In the genomic region with DNA sequence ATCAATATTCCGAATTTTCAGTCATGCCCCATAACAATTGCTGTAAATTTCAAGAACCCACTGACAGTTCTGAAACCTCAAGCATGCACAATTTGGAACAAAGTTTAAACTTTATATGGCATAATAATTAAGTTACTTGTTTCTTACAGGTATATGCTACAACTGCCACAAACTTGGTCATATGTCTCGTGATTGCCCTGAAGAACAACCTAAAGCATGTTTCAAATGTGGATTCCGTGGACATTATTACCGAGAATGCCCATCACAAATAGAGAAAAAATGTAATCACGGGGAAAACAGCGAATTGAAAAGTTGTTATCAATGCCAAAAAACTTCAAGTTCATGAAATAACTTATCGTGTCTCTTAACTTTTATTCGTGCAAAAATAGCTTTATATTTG, we compare ENCODE assay signal across 1 worm cellular context.
TF ChIP-seq lines count a peak whose summit lies in the region.

No protein-coding gene starts in this region.

TF ChIP-seq in whole organism, L4 larva, 104 proteins besides CTCF, POLR2A, EP300 and RAD21 (continued from another document):
- TF ChIP-seq daf-16 (GFP tag; optimal IDR thresholded peaks at IDR 0.05; lab: Kevin White, UChicago) (no peak), daf-16 (tag; optimal IDR thresholded peaks at IDR 0.05; lab: Kevin White, UChicago) (peak; percentile 48), nhr-28 (tag; optimal IDR thresholded peaks at IDR 0.05; lab: Kevin White, UChicago) (peak; percentile 0), duxl-1 (tag; optimal IDR thresholded peaks at IDR 0.05; lab: Kevin White, UChicago; ENCODE audit: poor library complexity) (no peak), lin-38 (GFP tag; IDR thresholded peaks at IDR 0.05; lab: Robert Waterston, UW) (no peak), mxl-3 (GFP tag; optimal IDR thresholded peaks at IDR 0.05; lab: Kevin White, UChicago) (no peak), tag-97 (GFP tag; IDR thresholded peaks at IDR 0.05; lab: Robert Waterston, UW) (no peak), aly-2 (tag; optimal IDR thresholded peaks at IDR 0.05; lab: Kevin White, UChicago) (no peak), hlh-11 (tag; optimal IDR thresholded peaks at IDR 0.05; lab: Kevin White, UChicago) (peak; percentile 34), jun-1 (tag; optimal IDR thresholded peaks at IDR 0.05; lab: Kevin White, UChicago) (no peak), nhr-11 (tag; optimal IDR thresholded peaks at IDR 0.05; lab: Kevin White, UChicago) (no peak), zag-1 (tag; optimal IDR thresholded peaks at IDR 0.05; lab: Kevin White, UChicago) (no peak), nhr-10 (tag; optimal IDR thresholded peaks at IDR 0.05; lab: Kevin White, UChicago) (no peak)
TF ChIP-seq in whole organism, L4 larva: peak in this region for 8.
